Fruit fly (Drosophila melanogaster) whole organism, prepupa: ENCODE data around the gene CG14852.

Experiments
- Sox102F ChIP-seq: fragments of 200-800 bp; sonication (Bioruptor generic); optimal IDR thresholded peaks from 2 replicates; lab custom pipeline; 2016; ENCODE audit warnings: missing biosample characterization, mild to moderate bottlenecking, missing genetic modification characterization
- eg ChIP-seq: fragments of 200-800 bp; sonication (Bioruptor generic); IDR thresholded peaks from 3 replicates; pipeline ENCODE4 v1.3.6; 2022; ENCODE audit warnings: missing biosample characterization, missing genetic modification characterization
- fd59A ChIP-seq: fragments of 200-800 bp; sonication (Bioruptor generic); optimal IDR thresholded peaks from 2 replicates; lab custom pipeline; 2017; ENCODE audit warnings: missing biosample characterization, mild to moderate bottlenecking, missing genetic modification characterization, missing genetic modification reagents

DNA sequence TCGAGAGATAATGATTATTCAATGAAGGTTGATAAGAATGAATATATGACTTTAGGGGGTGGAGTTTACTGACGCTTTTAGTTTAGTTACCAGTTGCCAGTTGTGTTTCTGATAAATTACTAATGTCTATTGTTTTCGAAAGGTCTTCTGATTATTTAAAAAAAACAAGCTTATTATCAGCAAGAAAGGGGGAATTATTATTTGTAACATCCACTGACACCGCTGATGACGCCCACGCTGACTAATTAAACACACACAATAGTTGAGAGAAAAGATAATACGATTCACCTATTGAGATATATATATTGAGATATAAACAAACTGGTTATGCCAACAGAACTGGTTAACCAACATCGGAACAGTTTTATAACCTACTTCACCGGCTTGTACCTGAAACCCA is 2.1 kb downstream of the CG14852 start:
- TF ChIP-seq eg: no peak
- TF ChIP-seq Sox102F (GFP tag; lab: Kevin White, UChicago): no peak
- TF ChIP-seq fd59A (GFP tag; lab: Kevin White, UChicago): no peak
